Fruit fly (Drosophila melanogaster): ENCODE data around the gene CG31815.
A peak's percentile ranks its signal among the peaks of the same experiment; 100 is the strongest.

Gene CG31815

dm6 chr2L:16638349-16638748, 32.7 kb downstream of the CG31815 start:
- TF ChIP-seq tj (GFP tag; optimal IDR thresholded peaks at IDR 0.05) (peak; percentile 95), ovo (GFP tag; optimal IDR thresholded peaks at IDR 0.05) (no peak)

dm6 chr2L:16640846-16641245, 35.2 kb downstream of the CG31815 start:
- TF ChIP-seq CG11617 (GFP tag; optimal IDR thresholded peaks at IDR 0.05) (no peak), Crg-1 (GFP tag; optimal IDR thresholded peaks at IDR 0.05) (no peak), toe (GFP tag; optimal IDR thresholded peaks at IDR 0.05) (no peak), CG5204 (GFP tag; optimal IDR thresholded peaks at IDR 0.05) (no peak), CG33017 (tag; optimal IDR thresholded peaks at IDR 0.05) (no peak), cnc (optimal IDR thresholded peaks at IDR 0.05) (no peak), pad (GFP tag; optimal IDR thresholded peaks at IDR 0.05) (no peak), tj (GFP tag; optimal IDR thresholded peaks at IDR 0.05) (peak; percentile 60)

- no peak for TF ChIP-seq Crg-1 (GFP tag; optimal IDR thresholded peaks at IDR 0.05)
- TF ChIP-seq CG7045 (GFP tag; optimal IDR thresholded peaks at IDR 0.05), result no peak
- no peak for TF ChIP-seq CG12768 (GFP tag; optimal IDR thresholded peaks at IDR 0.05)
- no peak for TF ChIP-seq toe (GFP tag; optimal IDR thresholded peaks at IDR 0.05)
- no peak for TF ChIP-seq CG1620 (GFP tag; optimal IDR thresholded peaks at IDR 0.05)
- no peak for TF ChIP-seq Hr96 (GFP tag; optimal IDR thresholded peaks at IDR 0.05)
- no peak for TF ChIP-seq ovo (GFP tag; optimal IDR thresholded peaks at IDR 0.05)
- no peak for TF ChIP-seq CG7101 (tag; optimal IDR thresholded peaks at IDR 0.05)
- TF ChIP-seq CG5204 (GFP tag; optimal IDR thresholded peaks at IDR 0.05), result no peak
- TF ChIP-seq kay (GFP tag; ENCODE audit: borderline replicate concordance), result no peak
- no peak for TF ChIP-seq cnc (optimal IDR thresholded peaks at IDR 0.05)
- no peak for TF ChIP-seq tj (GFP tag; optimal IDR thresholded peaks at IDR 0.05)
Observed at dm6 chr2L:16643445-16643844, 37.8 kb downstream of the CG31815 start.

dm6 chr2L:16643961-16644360, 38.3 kb downstream of the CG31815 start:
- TF ChIP-seq CG1620 (GFP tag; optimal IDR thresholded peaks at IDR 0.05) (no peak), CG12768 (GFP tag; optimal IDR thresholded peaks at IDR 0.05) (no peak), kay (GFP tag; ENCODE audit: borderline replicate concordance) (no peak), pad (GFP tag; optimal IDR thresholded peaks at IDR 0.05) (no peak), CG14711 (tag; optimal IDR thresholded peaks at IDR 0.05) (peak; percentile 6), Crg-1 (GFP tag; optimal IDR thresholded peaks at IDR 0.05) (no peak), CG7045 (GFP tag; optimal IDR thresholded peaks at IDR 0.05) (no peak), bab1 (GFP tag; optimal IDR thresholded peaks at IDR 0.05) (peak; percentile 17)

dm6 chr2L:16645479-16646302, 40.1 kb downstream of the CG31815 start:
- peak; percentile 20 for TF ChIP-seq pad (GFP tag; optimal IDR thresholded peaks at IDR 0.05)
- TF ChIP-seq Mnt (GFP tag; optimal IDR thresholded peaks at IDR 0.05), result no peak
- no peak for TF ChIP-seq CG7101 (tag; optimal IDR thresholded peaks at IDR 0.05)
- TF ChIP-seq Crg-1 (GFP tag; optimal IDR thresholded peaks at IDR 0.05), result no peak
- peak; percentile 95 for TF ChIP-seq tj (GFP tag; optimal IDR thresholded peaks at IDR 0.05)
- no peak for TF ChIP-seq Clk (GFP tag; optimal IDR thresholded peaks at IDR 0.05)
- peak; percentile 22 for TF ChIP-seq toe (GFP tag; optimal IDR thresholded peaks at IDR 0.05)
- no peak for TF ChIP-seq cnc (optimal IDR thresholded peaks at IDR 0.05)
- no peak for TF ChIP-seq CG5204 (GFP tag; optimal IDR thresholded peaks at IDR 0.05)
- TF ChIP-seq bab1 (GFP tag; optimal IDR thresholded peaks at IDR 0.05), result no peak
- TF ChIP-seq CG33017 (tag; optimal IDR thresholded peaks at IDR 0.05), result no peak
- no peak for TF ChIP-seq CG11617 (GFP tag; optimal IDR thresholded peaks at IDR 0.05)
- TF ChIP-seq ovo (GFP tag; optimal IDR thresholded peaks at IDR 0.05), result no peak

dm6 chr2L:16647773-16648172, 42.2 kb downstream of the CG31815 start:
- TF ChIP-seq Clk (GFP tag; optimal IDR thresholded peaks at IDR 0.05), result no peak
- peak; percentile 15 for TF ChIP-seq CG5204 (GFP tag; optimal IDR thresholded peaks at IDR 0.05)
- peak; percentile 39 for TF ChIP-seq kay (GFP tag; ENCODE audit: borderline replicate concordance)
- TF ChIP-seq cic (GFP tag; optimal IDR thresholded peaks at IDR 0.05), result no peak
- no peak for TF ChIP-seq CG11617 (GFP tag; optimal IDR thresholded peaks at IDR 0.05)
- TF ChIP-seq CG7045 (GFP tag; optimal IDR thresholded peaks at IDR 0.05), result no peak

dm6 chr2L:16648925-16649324, 43.3 kb downstream of the CG31815 start:
- no peak for TF ChIP-seq CG12768 (GFP tag; optimal IDR thresholded peaks at IDR 0.05)
- no peak for TF ChIP-seq Hr96 (GFP tag; optimal IDR thresholded peaks at IDR 0.05)
- TF ChIP-seq Mnt (GFP tag; optimal IDR thresholded peaks at IDR 0.05), result no peak
- TF ChIP-seq Clk (GFP tag; optimal IDR thresholded peaks at IDR 0.05), result no peak
- no peak for TF ChIP-seq cic (GFP tag; optimal IDR thresholded peaks at IDR 0.05)
- TF ChIP-seq tj (GFP tag; optimal IDR thresholded peaks at IDR 0.05), result no peak
- no peak for TF ChIP-seq bab1 (GFP tag; optimal IDR thresholded peaks at IDR 0.05)
- no peak for TF ChIP-seq pad (GFP tag; optimal IDR thresholded peaks at IDR 0.05)
- TF ChIP-seq toe (GFP tag; optimal IDR thresholded peaks at IDR 0.05), result no peak
- no peak for TF ChIP-seq CG1620 (GFP tag; optimal IDR thresholded peaks at IDR 0.05)
- TF ChIP-seq CG5204 (GFP tag; optimal IDR thresholded peaks at IDR 0.05), result no peak
- TF ChIP-seq CG7101 (tag; optimal IDR thresholded peaks at IDR 0.05), result no peak
- TF ChIP-seq ovo (GFP tag; optimal IDR thresholded peaks at IDR 0.05), result no peak
- no peak for TF ChIP-seq CG7045 (GFP tag; optimal IDR thresholded peaks at IDR 0.05)
- no peak for TF ChIP-seq cnc (optimal IDR thresholded peaks at IDR 0.05)
- TF ChIP-seq Crg-1 (GFP tag; optimal IDR thresholded peaks at IDR 0.05), result no peak
- TF ChIP-seq kay (GFP tag; ENCODE audit: borderline replicate concordance), result no peak

All from whole organism, adult.